Fruit fly (Drosophila melanogaster): ENCODE data around the gene S1P.
A peak's percentile ranks its signal among the peaks of the same experiment; 100 is the strongest.

S1P gene

dm6 chr3L:21652768-21653167 lies 35.6 kb upstream of the S1P start (continued):
- TF ChIP-seq CG9797 (GFP tag; optimal IDR thresholded peaks at IDR 0.05) (no peak), CG4820 (GFP tag; optimal IDR thresholded peaks at IDR 0.05) (peak; percentile 74), CG11504 (tag; optimal IDR thresholded peaks at IDR 0.05) (peak; percentile 78), odd (GFP tag; optimal IDR thresholded peaks at IDR 0.05) (no peak), otp (GFP tag; IDR thresholded peaks at IDR 0.05) (peak; percentile 49; the same call in 1 of the 3 replicates), CG31224 (GFP tag; IDR thresholded peaks at IDR 0.05) (no peak), CG7556 (GFP tag; optimal IDR thresholded peaks at IDR 0.05) (peak; percentile 19), CG30020 (tag; optimal IDR thresholded peaks at IDR 0.05) (no peak), HLH4C (GFP tag; IDR thresholded peaks at IDR 0.05; ENCODE audit: partially characterized antibody) (no peak), tll (GFP tag; optimal IDR thresholded peaks at IDR 0.05) (no peak), CG30431 (GFP tag; optimal IDR thresholded peaks at IDR 0.05) (peak; percentile 53), stc (GFP tag; IDR thresholded peaks at IDR 0.05) (peak; percentile 24; the same call in 1 of the 2 replicates), Hmr (GFP tag; optimal IDR thresholded peaks at IDR 0.05) (peak; percentile 70), CG7745 (tag; optimal IDR thresholded peaks at IDR 0.05) (no peak), CG7987 (GFP tag; optimal IDR thresholded peaks at IDR 0.05) (peak; percentile 74), mam (GFP tag; optimal IDR thresholded peaks at IDR 0.05) (peak; percentile 66), CG31365 (tag; optimal IDR thresholded peaks at IDR 0.05) (peak; percentile 45), CG8478 (optimal IDR thresholded peaks at IDR 0.05) (peak; percentile 31), grau (tag; optimal IDR thresholded peaks at IDR 0.05) (peak; percentile 74), aop (GFP tag; IDR thresholded peaks at IDR 0.05) (peak; percentile 55; the same call in 1 of the 2 replicates), CG10267 (tag; optimal IDR thresholded peaks at IDR 0.05) (peak; percentile 67), CG11398 (GFP tag; optimal IDR thresholded peaks at IDR 0.05) (no peak), sob (GFP tag; IDR thresholded peaks at IDR 0.05) (peak; percentile 70; the same call in 1 of the 2 replicates), da (GFP tag; optimal IDR thresholded peaks at IDR 0.05) (peak; percentile 36), H15 (GFP tag; IDR thresholded peaks at IDR 0.05) (no peak; the same call in 2 of the 3 replicates), eve (GFP tag; optimal IDR thresholded peaks at IDR 0.05) (no peak), CG2712 (tag; optimal IDR thresholded peaks at IDR 0.05) (peak; percentile 79), ewg (GFP tag; optimal IDR thresholded peaks at IDR 0.05) (peak; percentile 16), wor (GFP tag; IDR thresholded peaks at IDR 0.05) (no peak), oc (tag; optimal IDR thresholded peaks at IDR 0.05) (peak; percentile 25), seq (GFP tag; IDR thresholded peaks at IDR 0.05) (0 out of 2 replicates have a peak, but pooled peaks have one; percentile 19), luna (GFP tag; optimal IDR thresholded peaks at IDR 0.05) (no peak), pnt (GFP tag; optimal IDR thresholded peaks at IDR 0.05) (peak; percentile 70), usp (GFP tag; optimal IDR thresholded peaks at IDR 0.05) (no peak), nerfin-2 (GFP tag; IDR thresholded peaks at IDR 0.05; ENCODE audit: partially characterized antibody) (no peak), CG10462 (GFP tag; optimal IDR thresholded peaks at IDR 0.05) (peak; percentile 62), Adf1 (GFP tag; IDR thresholded peaks at IDR 0.05) (no peak), CG8359 (GFP tag; optimal IDR thresholded peaks at IDR 0.05; ENCODE audit: borderline replicate concordance) (no peak), cato (GFP tag; optimal IDR thresholded peaks at IDR 0.05; ENCODE audit: borderline replicate concordance) (peak; percentile 57), al (GFP tag; IDR thresholded peaks at IDR 0.05) (no peak), NK7.1 (GFP tag; optimal IDR thresholded peaks at IDR 0.05) (peak; percentile 34), Dek (tag; optimal IDR thresholded peaks at IDR 0.05) (peak; percentile 57), slou (GFP tag; optimal IDR thresholded peaks at IDR 0.05) (peak; percentile 56), klu (GFP tag; IDR thresholded peaks at IDR 0.05) (no peak), eyg (GFP tag; optimal IDR thresholded peaks at IDR 0.05) (peak; percentile 22), kah (GFP tag; optimal IDR thresholded peaks at IDR 0.05) (no peak), btn (GFP tag; optimal IDR thresholded peaks at IDR 0.05) (no peak), D (optimal IDR thresholded peaks at IDR 0.05) (no peak), D (GFP tag; optimal IDR thresholded peaks at IDR 0.05) (peak; percentile 4), ci (GFP tag; IDR thresholded peaks at IDR 0.05) (peak; percentile 79), en (GFP tag; optimal IDR thresholded peaks at IDR 0.05) (peak; percentile 44), ind (GFP tag; optimal IDR thresholded peaks at IDR 0.05) (peak; percentile 71)
